Worm (Caenorhabditis elegans): ENCODE results near the gene ncs-7.

The ncs-7 gene

ce11 chrX:17610406-17610981, 3.9 kb upstream of the ncs-7 start (continued):
- TF ChIP-seq snpc-4 (tag; optimal IDR thresholded peaks at IDR 0.05) (no peak), ztf-7 (tag; optimal IDR thresholded peaks at IDR 0.05) (no peak), nhr-25 (tag; optimal IDR thresholded peaks at IDR 0.05; ENCODE audit: borderline replicate concordance, insufficient read depth) (peak; percentile 21), zfp-3 (GFP tag; conservative IDR thresholded peaks at IDR 0.05) (no peak), ama-1 (optimal IDR thresholded peaks at IDR 0.05) (no peak), gei-8 (GFP tag; optimal IDR thresholded peaks at IDR 0.05) (no peak), egl-27 (tag; optimal IDR thresholded peaks at IDR 0.05) (no peak), pha-4 (GFP tag; IDR thresholded peaks at IDR 0.05) (no peak), pha-4 (tag; optimal IDR thresholded peaks at IDR 0.05) (no peak), T26A8.4 (GFP tag; IDR thresholded peaks at IDR 0.05) (no peak; the same call in 1 of the 2 replicates), lim-7 (GFP tag; IDR thresholded peaks at IDR 0.05) (no peak), aly-2 (tag; optimal IDR thresholded peaks at IDR 0.05) (no peak), vab-7 (GFP tag; IDR thresholded peaks at IDR 0.05) (no peak), mxl-2 (GFP tag; conservative IDR thresholded peaks at IDR 0.05) (no peak), madf-5 (GFP tag; IDR thresholded peaks at IDR 0.05) (no peak), lin-29 (GFP tag; IDR thresholded peaks at IDR 0.05) (no peak), php-3 (GFP tag; IDR thresholded peaks at IDR 0.05) (no peak), nhr-76 (tag; optimal IDR thresholded peaks at IDR 0.05) (no peak), aha-1 (tag) (no peak), ces-1 (GFP tag; optimal IDR thresholded peaks at IDR 0.05) (no peak), Y48G9A.11 (GFP tag; IDR thresholded peaks at IDR 0.05) (no peak), Y5F2A.4 (GFP tag; optimal IDR thresholded peaks at IDR 0.05) (no peak), lin-15B (tag; optimal IDR thresholded peaks at IDR 0.05) (no peak), nhr-111 (GFP tag; optimal IDR thresholded peaks at IDR 0.05) (no peak), pqm-1 (tag; optimal IDR thresholded peaks at IDR 0.05) (peak; percentile 4), ceh-32 (tag; optimal IDR thresholded peaks at IDR 0.05; ENCODE audit: poor library complexity) (no peak), Y75B8A.6 (GFP tag; IDR thresholded peaks at IDR 0.05) (no peak), mdl-1 (tag; optimal IDR thresholded peaks at IDR 0.05) (peak in 1 of 2 experiments; percentile 49), fkh-10 (GFP tag; optimal IDR thresholded peaks at IDR 0.05) (peak; percentile 37), nhr-42 (GFP tag; IDR thresholded peaks at IDR 0.05) (no peak), nhr-6 (tag; optimal IDR thresholded peaks at IDR 0.05) (no peak), F49E8.2 (tag; optimal IDR thresholded peaks at IDR 0.05; ENCODE audit: borderline replicate concordance) (no peak), mep-1 (tag; optimal IDR thresholded peaks at IDR 0.05) (peak; percentile 74), R02D3.7 (tag; optimal IDR thresholded peaks at IDR 0.05) (no peak), zfp-2 (tag; optimal IDR thresholded peaks at IDR 0.05) (no peak), ctbp-1 (GFP tag; IDR thresholded peaks at IDR 0.05) (peak; percentile 36; the same call in 1 of the 2 replicates), dmd-6 (GFP tag; IDR thresholded peaks at IDR 0.05) (peak; percentile 44; the same call in 1 of the 2 replicates), dpl-1 (GFP tag; optimal IDR thresholded peaks at IDR 0.05) (peak; percentile 70), nhr-48 (tag; optimal IDR thresholded peaks at IDR 0.05) (peak; percentile 24), nhr-237 (tag; optimal IDR thresholded peaks at IDR 0.05) (no peak), nhr-77 (tag; optimal IDR thresholded peaks at IDR 0.05) (peak; percentile 8), dve-1 (tag; optimal IDR thresholded peaks at IDR 0.05; ENCODE audit: insufficient read depth) (peak; percentile 5), attf-4 (tag; optimal IDR thresholded peaks at IDR 0.05) (no peak), lin-38 (GFP tag; IDR thresholded peaks at IDR 0.05) (no peak), hlh-11 (tag; optimal IDR thresholded peaks at IDR 0.05) (peak; percentile 76), hif-1 (tag; optimal IDR thresholded peaks at IDR 0.05) (peak in 1 of 2 experiments; percentile 47), ZK337.2 (GFP tag; IDR thresholded peaks at IDR 0.05) (no peak), egl-43 (GFP tag; IDR thresholded peaks at IDR 0.05) (0 out of 2 replicates have a peak, but pooled peaks have one; percentile 22), daf-8 (GFP tag; IDR thresholded peaks at IDR 0.05) (no peak), T20F7.1 (GFP tag; optimal IDR thresholded peaks at IDR 0.05) (no peak), spr-1 (tag; optimal IDR thresholded peaks at IDR 0.05) (no peak)
